Worm (Caenorhabditis elegans): ENCODE measurements around the gene srlf-17.

The srlf-17 gene

ce11 chrIV:11082789-11083235 lies 19.7 kb downstream of the srlf-17 start (continued):
- TF ChIP-seq rcor-1 (GFP tag; IDR thresholded peaks at IDR 0.05) (peak; percentile 63), lag-1 (GFP tag; IDR thresholded peaks at IDR 0.05) (no peak), madf-6 (GFP tag; IDR thresholded peaks at IDR 0.05) (peak; percentile 12; the same call in 1 of the 2 replicates), F10E7.11 (tag; optimal IDR thresholded peaks at IDR 0.05) (peak; percentile 0), fkh-3 (tag; optimal IDR thresholded peaks at IDR 0.05) (no peak), ceh-58 (GFP tag; IDR thresholded peaks at IDR 0.05) (no peak), mxl-1 (tag; optimal IDR thresholded peaks at IDR 0.05) (no peak), ama-1 (optimal IDR thresholded peaks at IDR 0.05) (peak; percentile 24), ama-1 (GFP tag; optimal IDR thresholded peaks at IDR 0.05) (peak in 1 of 2 experiments; percentile 40), F55B11.4 (tag; optimal IDR thresholded peaks at IDR 0.05; ENCODE audit: borderline replicate concordance, insufficient read depth) (no peak), ztf-22 (GFP tag; optimal IDR thresholded peaks at IDR 0.05) (peak; percentile 81), xnd-1 (tag; optimal IDR thresholded peaks at IDR 0.05) (no peak), atf-7 (tag; optimal IDR thresholded peaks at IDR 0.05) (peak; percentile 87), egrh-3 (GFP tag; IDR thresholded peaks at IDR 0.05) (no peak), aptf-2 (GFP tag; conservative IDR thresholded peaks at IDR 0.05) (no peak), F49E8.2 (tag; optimal IDR thresholded peaks at IDR 0.05; ENCODE audit: insufficient read depth) (no peak), ztf-6 (GFP tag; IDR thresholded peaks at IDR 0.05) (no peak; the same call in 1 of the 2 replicates), ccch-3 (GFP tag; optimal IDR thresholded peaks at IDR 0.05) (no peak), F22D6.2 (tag; optimal IDR thresholded peaks at IDR 0.05) (peak; percentile 64), B0261.1 (tag; optimal IDR thresholded peaks at IDR 0.05) (peak; percentile 8), efl-1 (GFP tag; optimal IDR thresholded peaks at IDR 0.05) (no peak), hrde-1 (tag; optimal IDR thresholded peaks at IDR 0.05; ENCODE audit: borderline replicate concordance) (no peak), rec-8 (tag; optimal IDR thresholded peaks at IDR 0.05) (peak in 1 of 2 experiments; percentile 7), Y56A3A.18 (GFP tag; IDR thresholded peaks at IDR 0.05) (no peak), B0336.3 (GFP tag; IDR thresholded peaks at IDR 0.05) (peak; percentile 89), nhr-120 (GFP tag; IDR thresholded peaks at IDR 0.05) (no peak), lin-40 (tag; optimal IDR thresholded peaks at IDR 0.05) (peak; percentile 93), Y95B8A.8 (GFP tag; IDR thresholded peaks at IDR 0.05) (peak; percentile 54; the same call in 1 of the 2 replicates), hlh-12 (tag; optimal IDR thresholded peaks at IDR 0.05) (no peak), pha-4 (tag; optimal IDR thresholded peaks at IDR 0.05) (no peak), ZK185.1 (tag; optimal IDR thresholded peaks at IDR 0.05; ENCODE audit: poor library complexity, severe bottlenecking) (peak; percentile 91), rpc-1 (optimal IDR thresholded peaks at IDR 0.05) (no peak), rpc-1 (tag; optimal IDR thresholded peaks at IDR 0.05) (no peak), madf-8 (GFP tag; conservative IDR thresholded peaks at IDR 0.05) (no peak), unc-62 (GFP tag; optimal IDR thresholded peaks at IDR 0.05) (peak; percentile 53), bed-2 (GFP tag; IDR thresholded peaks at IDR 0.05) (peak; percentile 30; the same call in 1 of the 2 replicates), ztf-3 (GFP tag; optimal IDR thresholded peaks at IDR 0.05) (no peak), let-607 (tag; optimal IDR thresholded peaks at IDR 0.05) (peak; percentile 85 to 87), repo-1 (tag; optimal IDR thresholded peaks at IDR 0.05) (peak; percentile 79), lir-1 (GFP tag; conservative IDR thresholded peaks at IDR 0.05) (peak; percentile 97), tbp1 (GFP tag; optimal IDR thresholded peaks at IDR 0.05) (peak; percentile 65), D2030.7 (GFP tag; IDR thresholded peaks at IDR 0.05) (no peak)
